Worm (Caenorhabditis elegans) whole organism, L1 larva: ENCODE data around the gene C06G4.6.

Experiments used
- C04F5.9 ChIP-seq: sonication (generic microtip); optimal IDR thresholded peaks from 2 replicates; lab custom pipeline; 2016; ENCODE audit warnings: missing genetic modification characterization, missing compliant biosample characterization
- C16A3.4 ChIP-seq: fragments of 150-350 bp; optimal IDR thresholded peaks from 2 replicates; lab custom pipeline; 2014; ENCODE audit warnings: missing biosample characterization, missing genetic modification characterization
- C34B4.2 ChIP-seq: sonication (generic microtip); optimal IDR thresholded peaks from 2 replicates; lab custom pipeline; 2017; ENCODE audit warnings: mild to moderate bottlenecking, missing genetic modification characterization, missing compliant biosample characterization
- F16B12.6 ChIP-seq: fragments of 150-350 bp; optimal IDR thresholded peaks from 2 replicates; lab custom pipeline; 2014; ENCODE audit warnings: missing biosample characterization, missing genetic modification characterization
- Y116A8C.19 ChIP-seq: sonication (generic microtip); optimal IDR thresholded peaks from 2 replicates; lab custom pipeline; 2016; ENCODE audit warnings: missing compliant biosample characterization, missing genetic modification characterization, borderline replicate concordance
- blmp-1 ChIP-seq: fragments of 150-350 bp; optimal IDR thresholded peaks from 2 replicates; lab custom pipeline; 2014; ENCODE audit warnings: missing biosample characterization, missing genetic modification characterization
- ceh-8 ChIP-seq: fragments of 200-800 bp; sonication (Bioruptor generic); optimal IDR thresholded peaks from 2 replicates; lab custom pipeline; 2018; ENCODE audit warnings: mild to moderate bottlenecking, missing genetic modification characterization, moderate library complexity, missing compliant biosample characterization
- ceh-82 ChIP-seq, 3 experiments: fragments of 150-350 bp in 1 of 3; sonication (generic microtip) in 2 of 3; optimal IDR thresholded peaks; 2 replicates each; lab custom pipeline; 2014 to 2017; ENCODE audit warnings: missing biosample characterization in 3 of 3, missing genetic modification characterization in 3 of 3
- ceh-88 ChIP-seq: fragments of 200-800 bp; sonication (Bioruptor generic); IDR thresholded peaks from 2 replicates; pipeline ENCODE4 v1.3.6; 2022; ENCODE audit warnings: missing genetic modification characterization, missing compliant biosample characterization
- ceh-90 ChIP-seq: sonication (generic microtip); optimal IDR thresholded peaks from 2 replicates; lab custom pipeline; 2016; ENCODE audit warnings: missing genetic modification characterization, missing compliant biosample characterization
- egl-27 ChIP-seq, 2 experiments: fragments of 150-350 bp in 1 of 2; sonication (generic microtip); optimal IDR thresholded peaks; 3 replicates each; lab custom pipeline; 2017 to 2018; ENCODE audit warnings: missing biosample characterization in 2 of 2, missing genetic modification characterization in 2 of 2, missing genetic modification reagents in 2 of 2
- elt-2 ChIP-seq: sonication (generic microtip); optimal IDR thresholded peaks from 2 replicates; lab custom pipeline; 2016; ENCODE audit warnings: missing genetic modification characterization, mild to moderate bottlenecking, inconsistent platforms, missing compliant biosample characterization, missing genetic modification reagents
- elt-3 ChIP-seq, 6 experiments: fragments of 150-350 bp in 1 of 6; sonication (generic microtip); optimal IDR thresholded peaks; 2 replicates each; lab custom pipeline; 2017 to 2018; ENCODE audit warnings: missing biosample characterization in 6 of 6, missing genetic modification characterization in 6 of 6, inconsistent platforms in 1 of 6
- ets-5 ChIP-seq: fragments of 200-800 bp; sonication (Bioruptor generic); IDR thresholded peaks from 2 replicates; pipeline ENCODE4 v1.3.6; 2022; ENCODE audit warnings: missing genetic modification characterization, missing compliant biosample characterization
- fkh-10 ChIP-seq: sonication (generic microtip); optimal IDR thresholded peaks from 2 replicates; lab custom pipeline; 2017; ENCODE audit warnings: missing biosample characterization, missing genetic modification reagents, missing genetic modification characterization
- fkh-4 ChIP-seq: sonication (generic microtip); optimal IDR thresholded peaks from 2 replicates; lab custom pipeline; 2016; ENCODE audit warnings: missing compliant biosample characterization, missing genetic modification characterization, borderline replicate concordance
- fkh-8 ChIP-seq: sonication (generic microtip); optimal IDR thresholded peaks from 2 replicates; lab custom pipeline; 2016; ENCODE audit warnings: mild to moderate bottlenecking, missing genetic modification characterization, missing compliant biosample characterization
- grh-1 ChIP-seq: fragments of 200-800 bp; sonication (Bioruptor generic); IDR thresholded peaks from 2 replicates; pipeline ENCODE4 v1.3.6; 2022; ENCODE audit warnings: missing genetic modification reagents, missing genetic modification characterization, missing compliant biosample characterization
- hlh-17 ChIP-seq: fragments of 200-800 bp; sonication (Bioruptor generic); optimal IDR thresholded peaks from 2 replicates; lab custom pipeline; 2018; ENCODE audit warnings: missing genetic modification characterization, mild to moderate bottlenecking, missing compliant biosample characterization, moderate library complexity, borderline replicate concordance
- hpl-2 ChIP-seq: fragments of 150-350 bp; optimal IDR thresholded peaks from 2 replicates; lab custom pipeline; 2014; ENCODE audit warnings: missing biosample characterization, missing genetic modification reagents, missing genetic modification characterization
- irx-1 ChIP-seq: sonication (generic microtip); optimal IDR thresholded peaks from 2 replicates; lab custom pipeline; 2016; ENCODE audit warnings: missing genetic modification characterization, missing compliant biosample characterization
- isw-1 ChIP-seq: fragments of 200-800 bp; sonication (Bioruptor generic); IDR thresholded peaks from 2 replicates; pipeline ENCODE4 v1.3.6; 2022; ENCODE audit warnings: missing genetic modification characterization, missing compliant biosample characterization
- jun-1 ChIP-seq: fragments of 150-350 bp; optimal IDR thresholded peaks from 2 replicates; lab custom pipeline; 2014; ENCODE audit warnings: missing biosample characterization, missing genetic modification reagents, missing genetic modification characterization
- lin-13 ChIP-seq: fragments of 150-350 bp; optimal IDR thresholded peaks from 2 replicates; lab custom pipeline; 2014; ENCODE audit warnings: missing biosample characterization, missing genetic modification reagents, missing genetic modification characterization
- lin-14 ChIP-seq: fragments of 200-800 bp; sonication (Bioruptor generic); optimal IDR thresholded peaks from 2 replicates; lab custom pipeline; 2018; ENCODE audit warnings: mild to moderate bottlenecking, missing genetic modification characterization, moderate library complexity, missing compliant biosample characterization
- lir-3 ChIP-seq: sonication (generic microtip); optimal IDR thresholded peaks from 2 replicates; lab custom pipeline; 2016; ENCODE audit warnings: mild to moderate bottlenecking, missing genetic modification characterization, moderate library complexity, missing compliant biosample characterization; ENCODE audit not compliant: poor library complexity
- mab-9 ChIP-seq: fragments of 200-800 bp; sonication (Bioruptor generic); IDR thresholded peaks from 2 replicates; pipeline ENCODE4 v1.3.6; 2022; ENCODE audit warnings: missing genetic modification reagents, missing genetic modification characterization, missing compliant biosample characterization
- mdl-1 ChIP-seq, 2 experiments: fragments of 150-350 bp; optimal IDR thresholded peaks; 2 replicates each; lab custom pipeline; 2014 to 2017; ENCODE audit warnings: missing biosample characterization in 2 of 2, missing genetic modification characterization in 2 of 2, inconsistent platforms in 1 of 2
- nhr-11 ChIP-seq: fragments of 150-350 bp; optimal IDR thresholded peaks from 2 replicates; lab custom pipeline; 2014; ENCODE audit warnings: missing biosample characterization, missing genetic modification characterization
- nhr-12 ChIP-seq: sonication (generic microtip); optimal IDR thresholded peaks from 2 replicates; lab custom pipeline; 2017; ENCODE audit warnings: missing biosample characterization, missing genetic modification characterization
- nhr-19 ChIP-seq: fragments of 200-800 bp; sonication (Bioruptor generic); conservative IDR thresholded peaks from 2 replicates; pipeline ENCODE4 v1.3.6; 2022; ENCODE audit warnings: missing genetic modification characterization, missing compliant biosample characterization
- nhr-20 ChIP-seq: sonication (generic microtip); optimal IDR thresholded peaks from 2 replicates; lab custom pipeline; 2016; ENCODE audit warnings: mild to moderate bottlenecking, missing genetic modification characterization, missing compliant biosample characterization
- nhr-237 ChIP-seq: fragments of 150-350 bp; optimal IDR thresholded peaks from 2 replicates; lab custom pipeline; 2014; ENCODE audit warnings: missing biosample characterization, missing genetic modification characterization
- nhr-28 ChIP-seq: fragments of 150-350 bp; optimal IDR thresholded peaks from 2 replicates; lab custom pipeline; 2014; ENCODE audit warnings: missing biosample characterization, missing genetic modification characterization
- nhr-47 ChIP-seq: sonication (generic microtip); optimal IDR thresholded peaks from 2 replicates; lab custom pipeline; 2016; ENCODE audit warnings: mild to moderate bottlenecking, missing genetic modification characterization, moderate library complexity, missing compliant biosample characterization
- nhr-71 ChIP-seq: sonication (generic microtip); optimal IDR thresholded peaks from 2 replicates; lab custom pipeline; 2016; ENCODE audit warnings: mild to moderate bottlenecking, missing genetic modification characterization, moderate library complexity, missing compliant biosample characterization
- nhr-77 ChIP-seq: fragments of 150-350 bp; optimal IDR thresholded peaks from 2 replicates; lab custom pipeline; 2014; ENCODE audit warnings: missing biosample characterization, missing genetic modification characterization
- nhr-90 ChIP-seq: sonication (generic microtip); optimal IDR thresholded peaks from 2 replicates; lab custom pipeline; 2016; ENCODE audit warnings: mild to moderate bottlenecking, missing genetic modification characterization, missing compliant biosample characterization; ENCODE audit not compliant: poor library complexity
- pax-3 ChIP-seq: fragments of 200-800 bp; sonication (Bioruptor generic); optimal IDR thresholded peaks from 2 replicates; lab custom pipeline; 2018; ENCODE audit warnings: mild to moderate bottlenecking, missing genetic modification characterization, moderate library complexity, missing compliant biosample characterization
- skn-1 ChIP-seq: fragments of 150-350 bp; optimal IDR thresholded peaks from 2 replicates; lab custom pipeline; 2014; ENCODE audit warnings: missing biosample characterization, missing genetic modification characterization
- snu-23 ChIP-seq: sonication (generic microtip); optimal IDR thresholded peaks from 2 replicates; lab custom pipeline; 2016; ENCODE audit warnings: missing genetic modification characterization, missing compliant biosample characterization
- sup-37 ChIP-seq: fragments of 200-800 bp; sonication (Bioruptor generic); optimal IDR thresholded peaks from 2 replicates; lab custom pipeline; 2018; ENCODE audit warnings: mild to moderate bottlenecking, missing genetic modification characterization, missing compliant biosample characterization
- swsn-7 ChIP-seq: sonication (generic microtip); optimal IDR thresholded peaks from 2 replicates; lab custom pipeline; 2016; ENCODE audit warnings: missing genetic modification characterization, missing compliant biosample characterization
- unc-62 ChIP-seq: fragments of 150-350 bp; optimal IDR thresholded peaks from 2 replicates; lab custom pipeline; 2014; ENCODE audit warnings: missing biosample characterization, missing genetic modification reagents, missing genetic modification characterization
- unc-86 ChIP-seq: sonication (generic microtip); optimal IDR thresholded peaks from 2 replicates; lab custom pipeline; 2016; ENCODE audit warnings: missing genetic modification characterization, missing compliant biosample characterization
- zag-1 ChIP-seq: fragments of 150-350 bp; optimal IDR thresholded peaks from 2 replicates; lab custom pipeline; 2014; ENCODE audit warnings: missing biosample characterization, missing genetic modification characterization
- zip-4 ChIP-seq: fragments of 200-800 bp; sonication (Bioruptor generic); optimal IDR thresholded peaks from 2 replicates; lab custom pipeline; 2018; ENCODE audit warnings: mild to moderate bottlenecking, missing genetic modification characterization, moderate library complexity, missing compliant biosample characterization
- ztf-11 ChIP-seq, 2 experiments: sonication (generic microtip); optimal IDR thresholded peaks; 2 replicates each; lab custom pipeline; 2016 to 2017; ENCODE audit warnings: missing genetic modification characterization in 2 of 2, missing biosample characterization in 1 of 2, missing compliant biosample characterization in 1 of 2

Gene C06G4.6

DNA sequence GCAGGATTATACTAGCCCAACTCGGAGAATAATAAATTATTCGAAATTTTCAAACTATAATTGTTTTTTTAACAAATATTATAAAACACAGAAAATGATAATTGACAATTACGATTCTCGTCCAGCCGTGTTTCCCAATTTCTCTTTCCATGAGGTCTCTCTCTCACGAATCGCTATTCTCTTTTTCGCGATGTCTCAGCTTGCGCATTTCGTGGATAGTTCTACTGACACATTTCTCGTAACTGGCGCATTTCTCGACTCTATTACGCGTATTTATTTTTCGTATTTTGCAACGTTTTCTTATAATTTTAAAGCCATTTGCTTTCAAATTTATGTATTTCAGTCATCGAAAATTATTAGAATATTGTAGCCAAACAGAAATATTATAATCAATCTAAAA lies 39.6 kb downstream of the C06G4.6 start (continued):
- TF ChIP-seq hlh-17 (no peak), ceh-82 (tag; optimal IDR thresholded peaks at IDR 0.05; lab: Kevin White, UChicago) (peak; percentile 99), zag-1 (tag; lab: Kevin White, UChicago) (peak; percentile 97), nhr-19 (GFP tag; lab: Robert Waterston, UW) (peak; percentile 94), mdl-1 (tag; optimal IDR thresholded peaks at IDR 0.05; lab: Kevin White, UChicago) (peak in 1 of 2 experiments; percentile 91), elt-2 (tag; lab: Kevin White, UChicago) (peak; percentile 75), ets-5 (GFP tag; lab: Robert Waterston, UW) (no peak), hpl-2 (GFP tag; lab: Kevin White, UChicago) (peak; percentile 96), nhr-11 (tag; lab: Kevin White, UChicago) (peak; percentile 80), blmp-1 (tag; lab: Kevin White, UChicago) (peak; percentile 87), C04F5.9 (peak; percentile 91), C34B4.2 (tag; lab: Kevin White, UChicago) (no peak), elt-3 (tag; optimal IDR thresholded peaks at IDR 0.05; lab: Kevin White, UChicago) (peak; percentile 6 to 98 (median 74)), irx-1 (peak; percentile 69), unc-62 (peak; percentile 50), jun-1 (tag; lab: Kevin White, UChicago) (peak; percentile 97), ztf-11 (tag; optimal IDR thresholded peaks at IDR 0.05; lab: Kevin White, UChicago) (peak in 1 of 2 experiments; percentile 93), fkh-8 (tag; lab: Kevin White, UChicago) (peak; percentile 99), ceh-8 (GFP tag; lab: Kevin White, UChicago) (peak; percentile 80), zip-4 (GFP tag; lab: Kevin White, UChicago) (peak; percentile 49), C16A3.4 (tag; lab: Kevin White, UChicago) (peak; percentile 100), nhr-28 (no peak), swsn-7 (tag; lab: Kevin White, UChicago) (peak; percentile 95), unc-86 (peak; percentile 94), fkh-10 (peak; percentile 99), lin-13 (peak; percentile 98), nhr-77 (tag; lab: Kevin White, UChicago) (peak; percentile 99), F16B12.6 (tag; lab: Kevin White, UChicago) (peak; percentile 80), skn-1 (tag; lab: Kevin White, UChicago) (peak; percentile 97), nhr-47 (tag; lab: Kevin White, UChicago) (peak; percentile 96), nhr-237 (tag; lab: Kevin White, UChicago) (peak; percentile 96), ceh-88 (GFP tag; lab: Robert Waterston, UW) (peak; percentile 92), fkh-4 (tag; lab: Kevin White, UChicago) (peak; percentile 79), nhr-90 (tag; lab: Kevin White, UChicago) (peak; percentile 96), egl-27 (tag; optimal IDR thresholded peaks at IDR 0.05; lab: Kevin White, UChicago) (peak; percentile 83 to 97), nhr-20 (tag; lab: Kevin White, UChicago) (peak; percentile 97), Y116A8C.19 (peak; percentile 31), isw-1 (GFP tag; lab: Robert Waterston, UW) (peak; percentile 96), mab-9 (GFP tag; lab: Robert Waterston, UW) (peak; percentile 86), snu-23 (GFP tag; lab: Kevin White, UChicago) (peak; percentile 99), grh-1 (peak; percentile 75), lin-14 (GFP tag; lab: Kevin White, UChicago) (peak; percentile 98), nhr-71 (peak; percentile 98), nhr-12 (tag; lab: Kevin White, UChicago) (no peak), sup-37 (GFP tag; lab: Kevin White, UChicago) (peak; percentile 39), ceh-90 (tag; lab: Kevin White, UChicago) (peak; percentile 45), lir-3 (tag; lab: Kevin White, UChicago) (peak; percentile 97), pax-3 (tag; lab: Kevin White, UChicago) (peak; percentile 97)
